Worm (Caenorhabditis elegans) whole organism, mixed stage, embryonic: Measurements from ENCODE around the gene rgr-1.

Experiments used
- blmp-1 ChIP-seq: fragments of 150-350 bp; optimal IDR thresholded peaks from 2 replicates; lab custom pipeline; 2014; ENCODE audit warnings: missing biosample characterization, missing genetic modification characterization
- ceh-43 ChIP-seq: fragments of 200-800 bp; sonication (Bioruptor generic); optimal IDR thresholded peaks from 2 replicates; lab custom pipeline; 2018; ENCODE audit warnings: mild to moderate bottlenecking, missing genetic modification characterization, moderate library complexity, missing compliant biosample characterization
- flh-1 ChIP-seq: fragments of 200-800 bp; sonication (Bioruptor generic); optimal IDR thresholded peaks from 2 replicates; lab custom pipeline; 2018; ENCODE audit warnings: mild to moderate bottlenecking, missing genetic modification characterization, moderate library complexity, missing compliant biosample characterization
- ham-2 ChIP-seq: fragments of 200-800 bp; sonication (Bioruptor generic); optimal IDR thresholded peaks from 2 replicates; lab custom pipeline; 2018; ENCODE audit warnings: mild to moderate bottlenecking, missing genetic modification characterization, missing compliant biosample characterization
- lin-13 ChIP-seq: fragments of 150-350 bp; optimal IDR thresholded peaks from 2 replicates; lab custom pipeline; 2014; ENCODE audit warnings: missing biosample characterization, missing genetic modification characterization
- mab-5 ChIP-seq: fragments of 150-350 bp; optimal IDR thresholded peaks from 2 replicates; lab custom pipeline; 2014; ENCODE audit warnings: missing biosample characterization, missing genetic modification characterization
- mep-1 ChIP-seq: fragments of 150-350 bp; optimal IDR thresholded peaks from 2 replicates; lab custom pipeline; 2017; ENCODE audit warnings: missing biosample characterization, missing genetic modification reagents, missing genetic modification characterization, inconsistent platforms
- nhr-12 ChIP-seq: fragments of 150-350 bp; optimal IDR thresholded peaks from 2 replicates; lab custom pipeline; 2014; ENCODE audit warnings: missing biosample characterization, missing genetic modification characterization
- nhr-237 ChIP-seq: fragments of 150-350 bp; optimal IDR thresholded peaks from 2 replicates; lab custom pipeline; 2014; ENCODE audit warnings: missing biosample characterization, missing genetic modification characterization
- unc-39 ChIP-seq: fragments of 150-350 bp; optimal IDR thresholded peaks from 2 replicates; lab custom pipeline; 2014; ENCODE audit warnings: missing biosample characterization, missing genetic modification characterization
- unc-62 ChIP-seq: fragments of 150-350 bp; optimal IDR thresholded peaks from 2 replicates; lab custom pipeline; 2014; ENCODE audit warnings: missing biosample characterization, missing genetic modification reagents, missing genetic modification characterization
- ztf-11 ChIP-seq: fragments of 150-350 bp; optimal IDR thresholded peaks from 2 replicates; lab custom pipeline; 2014; ENCODE audit warnings: missing biosample characterization, missing genetic modification characterization

DNA sequence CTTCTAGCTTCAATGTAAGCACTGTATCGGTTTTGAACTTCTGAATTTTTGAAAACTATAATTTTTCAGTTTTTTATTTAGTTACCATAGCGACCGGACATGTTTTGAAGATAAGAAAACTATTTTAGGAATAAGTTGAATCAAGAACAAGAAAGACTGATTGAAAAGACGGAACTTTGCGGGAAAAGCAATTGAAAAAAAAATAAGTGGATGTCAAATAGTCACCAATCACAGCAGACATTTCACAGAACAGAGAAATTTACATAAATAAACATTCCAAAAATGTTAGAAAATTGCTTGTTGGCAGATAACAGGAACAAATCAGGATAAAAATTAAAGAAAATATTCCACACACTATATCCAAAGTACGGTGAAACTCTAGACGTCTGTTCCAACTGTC, 56.3 kb downstream of the rgr-1 start, which contains the start of gene F54C8.6:
- no peak for TF ChIP-seq nhr-12 (tag; lab: Kevin White, UChicago)
- no peak for TF ChIP-seq mab-5
- no peak for TF ChIP-seq nhr-237 (tag; lab: Kevin White, UChicago)
- TF ChIP-seq ceh-43 = no peak
- no peak for TF ChIP-seq lin-13
- TF ChIP-seq mep-1 (tag; lab: Kevin White, UChicago) = no peak
- no peak for TF ChIP-seq ztf-11
- TF ChIP-seq unc-62 (GFP tag; lab: Kevin White, UChicago) = no peak
- TF ChIP-seq blmp-1 (tag; lab: Kevin White, UChicago) = no peak
- TF ChIP-seq unc-39 = no peak
- TF ChIP-seq ham-2 = no peak
- no peak for TF ChIP-seq flh-1 (GFP tag; lab: Kevin White, UChicago)
